Worm (Caenorhabditis elegans) whole organism, late embryonic: ENCODE data around the gene F44A6.4.

Source experiments
- F13H6.1 ChIP-seq: sonication (generic microtip); optimal IDR thresholded peaks from 2 replicates; lab custom pipeline; 2016; ENCODE audit warnings: missing genetic modification characterization, missing compliant biosample characterization
- K02D7.2 ChIP-seq: sonication (generic microtip); optimal IDR thresholded peaks from 2 replicates; lab custom pipeline; 2017; ENCODE audit warnings: mild to moderate bottlenecking, missing genetic modification characterization, missing compliant biosample characterization
- K09A11.1 ChIP-seq: sonication (generic microtip); optimal IDR thresholded peaks from 2 replicates; lab custom pipeline; 2017; ENCODE audit warnings: antibody characterized with exemption, mild to moderate bottlenecking, missing genetic modification characterization, missing compliant biosample characterization; ENCODE audit not compliant: insufficient read depth
- T23F11.4 ChIP-seq: fragments of 200-800 bp; sonication (Bioruptor generic); optimal IDR thresholded peaks from 2 replicates; lab custom pipeline; 2018; ENCODE audit warnings: mild to moderate bottlenecking, missing genetic modification characterization, missing compliant biosample characterization
- Y22D7AL.16 ChIP-seq: sonication (generic microtip); optimal IDR thresholded peaks from 2 replicates; lab custom pipeline; 2016; ENCODE audit warnings: missing genetic modification characterization, missing compliant biosample characterization
- ama-1 ChIP-seq: fragments of 150-350 bp; optimal IDR thresholded peaks from 2 replicates; lab custom pipeline; 2014
- ceh-14 ChIP-seq: sonication (generic microtip); optimal IDR thresholded peaks from 2 replicates; lab custom pipeline; 2016; ENCODE audit warnings: missing genotype, missing genetic modification characterization, missing compliant biosample characterization
- ceh-19 ChIP-seq: fragments of 200-800 bp; sonication (Bioruptor generic); optimal IDR thresholded peaks from 2 replicates; lab custom pipeline; 2018; ENCODE audit warnings: mild to moderate bottlenecking, missing genetic modification characterization, missing compliant biosample characterization
- ceh-2 ChIP-seq: sonication (generic microtip); optimal IDR thresholded peaks from 2 replicates; lab custom pipeline; 2016; ENCODE audit warnings: missing genotype, missing genetic modification characterization, missing compliant biosample characterization
- ceh-24 ChIP-seq: sonication (generic microtip); optimal IDR thresholded peaks from 2 replicates; lab custom pipeline; 2016; ENCODE audit warnings: mild to moderate bottlenecking, missing genetic modification characterization, missing compliant biosample characterization
- ceh-31 ChIP-seq: sonication (generic microtip); optimal IDR thresholded peaks from 2 replicates; lab custom pipeline; 2016; ENCODE audit warnings: missing genetic modification characterization, missing compliant biosample characterization
- ceh-34 ChIP-seq: sonication (generic microtip); optimal IDR thresholded peaks from 2 replicates; lab custom pipeline; 2016; ENCODE audit warnings: mild to moderate bottlenecking, missing genetic modification characterization, missing compliant biosample characterization
- ceh-45 ChIP-seq: fragments of 200-800 bp; sonication (Bioruptor generic); IDR thresholded peaks from 2 replicates; pipeline ENCODE4 v1.3.6; 2022; ENCODE audit warnings: missing genetic modification reagents, missing genetic modification characterization, missing compliant biosample characterization
- ceh-48 ChIP-seq: sonication (generic microtip); optimal IDR thresholded peaks from 2 replicates; lab custom pipeline; 2016; ENCODE audit warnings: missing genetic modification characterization, inconsistent platforms, missing compliant biosample characterization
- ceh-6 ChIP-seq: fragments of 200-800 bp; sonication (Bioruptor generic); optimal IDR thresholded peaks from 2 replicates; lab custom pipeline; 2018; ENCODE audit warnings: mild to moderate bottlenecking, missing genetic modification characterization, missing compliant biosample characterization
- ceh-9 ChIP-seq: sonication (generic microtip); optimal IDR thresholded peaks from 2 replicates; lab custom pipeline; 2016; ENCODE audit warnings: mild to moderate bottlenecking, missing genetic modification characterization, inconsistent platforms, missing compliant biosample characterization
- che-1 ChIP-seq: sonication (generic microtip); optimal IDR thresholded peaks from 2 replicates; lab custom pipeline; 2016; ENCODE audit warnings: mild to moderate bottlenecking, missing genetic modification characterization, missing compliant biosample characterization
- dve-1 ChIP-seq: sonication (generic microtip); optimal IDR thresholded peaks from 2 replicates; lab custom pipeline; 2017; ENCODE audit warnings: antibody characterized with exemption, mild to moderate bottlenecking, missing genetic modification characterization, missing compliant biosample characterization
- elt-4 ChIP-seq: sonication (generic microtip); optimal IDR thresholded peaks from 2 replicates; lab custom pipeline; 2016; ENCODE audit warnings: missing genetic modification characterization, missing compliant biosample characterization
- ets-4 ChIP-seq: sonication (generic microtip); optimal IDR thresholded peaks from 2 replicates; lab custom pipeline; 2016; ENCODE audit warnings: missing genetic modification characterization, missing compliant biosample characterization
- eyg-1 ChIP-seq: sonication (generic microtip); optimal IDR thresholded peaks from 2 replicates; lab custom pipeline; 2016; ENCODE audit warnings: missing genotype, missing genetic modification characterization, missing compliant biosample characterization
- fax-1 ChIP-seq: sonication (generic microtip); optimal IDR thresholded peaks from 2 replicates; lab custom pipeline; 2016; ENCODE audit warnings: missing genotype, missing genetic modification characterization, missing compliant biosample characterization
- fkh-10 ChIP-seq: fragments of 150-350 bp; optimal IDR thresholded peaks from 2 replicates; lab custom pipeline; 2014; ENCODE audit warnings: missing biosample characterization, missing genetic modification reagents, missing genetic modification characterization
- fkh-6 ChIP-seq: sonication (generic microtip); optimal IDR thresholded peaks from 2 replicates; lab custom pipeline; 2016; ENCODE audit warnings: missing genetic modification characterization, missing compliant biosample characterization
- hlh-15 ChIP-seq: sonication (generic microtip); optimal IDR thresholded peaks from 2 replicates; lab custom pipeline; 2016; ENCODE audit warnings: missing genetic modification characterization, missing compliant biosample characterization
- madf-2 ChIP-seq: sonication (generic microtip); optimal IDR thresholded peaks from 2 replicates; lab custom pipeline; 2017; ENCODE audit warnings: missing genetic modification characterization, missing compliant biosample characterization
- mec-3 ChIP-seq: sonication (generic microtip); optimal IDR thresholded peaks from 2 replicates; lab custom pipeline; 2016; ENCODE audit warnings: borderline replicate concordance, missing genetic modification characterization, missing compliant biosample characterization
- nfya-1 ChIP-seq: sonication (generic microtip); optimal IDR thresholded peaks from 2 replicates; lab custom pipeline; 2017; ENCODE audit warnings: missing genetic modification characterization, mild to moderate bottlenecking, missing compliant biosample characterization, antibody characterized with exemption, moderate library complexity
- nhr-11 ChIP-seq: fragments of 150-350 bp; optimal IDR thresholded peaks from 2 replicates; lab custom pipeline; 2014; ENCODE audit warnings: missing biosample characterization, missing genetic modification characterization
- nhr-232 ChIP-seq: sonication (generic microtip); optimal IDR thresholded peaks from 2 replicates; lab custom pipeline; 2016; ENCODE audit warnings: missing genetic modification characterization, missing compliant biosample characterization
- npax-4 ChIP-seq: sonication (generic microtip); optimal IDR thresholded peaks from 2 replicates; lab custom pipeline; 2016; ENCODE audit warnings: missing genetic modification characterization, missing compliant biosample characterization
- pat-9 ChIP-seq: fragments of 200-800 bp; sonication (Bioruptor generic); optimal IDR thresholded peaks from 2 replicates; lab custom pipeline; 2018; ENCODE audit warnings: mild to moderate bottlenecking, missing genetic modification characterization, moderate library complexity, missing compliant biosample characterization
- pax-1 ChIP-seq: fragments of 150-350 bp; optimal IDR thresholded peaks from 2 replicates; lab custom pipeline; 2014; ENCODE audit warnings: missing biosample characterization, missing genetic modification characterization
- pqm-1 ChIP-seq: sonication (generic microtip); optimal IDR thresholded peaks from 2 replicates; lab custom pipeline; 2016; ENCODE audit warnings: missing genetic modification characterization, missing compliant biosample characterization
- pros-1 ChIP-seq: fragments of 150-350 bp; optimal IDR thresholded peaks from 2 replicates; lab custom pipeline; 2014; ENCODE audit warnings: missing biosample characterization, missing genetic modification reagents, missing genetic modification characterization
- ref-2 ChIP-seq: sonication (generic microtip); optimal IDR thresholded peaks from 2 replicates; lab custom pipeline; 2016; ENCODE audit warnings: missing genetic modification characterization, missing compliant biosample characterization
- sdc-2 ChIP-seq: sonication (generic microtip); optimal IDR thresholded peaks from 2 replicates; lab custom pipeline; 2016; ENCODE audit warnings: missing genotype, missing genetic modification characterization, missing compliant biosample characterization
- sox-4 ChIP-seq: sonication (generic microtip); optimal IDR thresholded peaks from 2 replicates; lab custom pipeline; 2017; ENCODE audit warnings: mild to moderate bottlenecking, missing genetic modification characterization, inconsistent platforms, missing compliant biosample characterization
- syd-9 ChIP-seq: sonication (generic microtip); optimal IDR thresholded peaks from 2 replicates; lab custom pipeline; 2016; ENCODE audit warnings: mild to moderate bottlenecking, missing genetic modification characterization, moderate library complexity, missing compliant biosample characterization
- tbx-2 ChIP-seq: sonication (generic microtip); optimal IDR thresholded peaks from 2 replicates; lab custom pipeline; 2016; ENCODE audit warnings: missing genetic modification characterization, missing compliant biosample characterization
- tbx-7 ChIP-seq: sonication (generic microtip); optimal IDR thresholded peaks from 2 replicates; lab custom pipeline; 2016; ENCODE audit warnings: missing genotype, missing genetic modification characterization, missing compliant biosample characterization
- unc-42 ChIP-seq: sonication (generic microtip); optimal IDR thresholded peaks from 2 replicates; lab custom pipeline; 2016; ENCODE audit warnings: missing genotype, missing genetic modification characterization, missing compliant biosample characterization

Gene F44A6.4

ce11 chrX:10188493-10188895 lies 26.8 kb downstream of the F44A6.4 start (continued):
- TF ChIP-seq ceh-34 (tag; lab: Kevin White, UChicago), result peak; percentile 87
- peak; percentile 14 for TF ChIP-seq T23F11.4
- TF ChIP-seq npax-4 (tag; lab: Kevin White, UChicago), result no peak
- peak; percentile 61 for TF ChIP-seq ceh-14 (tag; lab: Kevin White, UChicago)
- peak; percentile 2 for TF ChIP-seq ceh-48 (tag; lab: Kevin White, UChicago)
- no peak for TF ChIP-seq fkh-10 (GFP tag; lab: Kevin White, UChicago)
- TF ChIP-seq ceh-2, result peak; percentile 57
- TF ChIP-seq pros-1, result peak; percentile 42
- TF ChIP-seq Y22D7AL.16 (tag; lab: Kevin White, UChicago), result peak; percentile 48
- TF ChIP-seq che-1 (tag; lab: Kevin White, UChicago), result no peak
- TF ChIP-seq dve-1 (tag; lab: Kevin White, UChicago), result no peak
- TF ChIP-seq ceh-45 (GFP tag; lab: Robert Waterston, UW), result no peak
- TF ChIP-seq ets-4, result peak; percentile 26
- peak; percentile 70 for TF ChIP-seq F13H6.1 (tag; lab: Kevin White, UChicago)
- TF ChIP-seq nhr-232 (tag; lab: Kevin White, UChicago), result peak; percentile 20
- TF ChIP-seq mec-3 (tag; lab: Kevin White, UChicago), result peak; percentile 52
- no peak for TF ChIP-seq K09A11.1 (tag; lab: Kevin White, UChicago)
- TF ChIP-seq nfya-1 (tag; lab: Kevin White, UChicago), result peak; percentile 75
- peak; percentile 81 for TF ChIP-seq sdc-2
- TF ChIP-seq elt-4 (tag; lab: Kevin White, UChicago), result no peak
- peak; percentile 74 for TF ChIP-seq syd-9 (tag; lab: Kevin White, UChicago)
- TF ChIP-seq ama-1, result no peak
- no peak for TF ChIP-seq hlh-15
- TF ChIP-seq pqm-1 (tag; lab: Kevin White, UChicago), result peak; percentile 44
- no peak for TF ChIP-seq ceh-24 (tag; lab: Kevin White, UChicago)
- no peak for TF ChIP-seq pat-9 (tag; lab: Kevin White, UChicago)
- no peak for TF ChIP-seq nhr-11 (tag; lab: Kevin White, UChicago)
- peak; percentile 22 for TF ChIP-seq ceh-6 (GFP tag; lab: Kevin White, UChicago)
- peak; percentile 65 for TF ChIP-seq fax-1 (tag; lab: Kevin White, UChicago)
- peak; percentile 35 for TF ChIP-seq fkh-6 (tag; lab: Kevin White, UChicago)
- no peak for TF ChIP-seq pax-1 (tag; lab: Kevin White, UChicago)
- peak; percentile 73 for TF ChIP-seq ref-2 (tag; lab: Kevin White, UChicago)
- peak; percentile 92 for TF ChIP-seq tbx-2 (tag; lab: Kevin White, UChicago)
- TF ChIP-seq sox-4 (tag; lab: Kevin White, UChicago), result no peak
- TF ChIP-seq, all 69 proteins: peak for 39

ce11 chrX:10184708-10185107 lies 30.6 kb downstream of the F44A6.4 start:
- TF ChIP-seq dve-1 (tag; lab: Kevin White, UChicago) (no peak), ceh-48 (tag; lab: Kevin White, UChicago) (no peak), nhr-232 (tag; lab: Kevin White, UChicago) (no peak), unc-42 (tag; lab: Kevin White, UChicago) (no peak), ceh-19 (GFP tag; lab: Kevin White, UChicago) (no peak), hlh-15 (no peak), madf-2 (tag; lab: Kevin White, UChicago) (no peak), elt-4 (tag; lab: Kevin White, UChicago) (no peak), ceh-31 (tag; lab: Kevin White, UChicago) (no peak), ceh-9 (no peak), ceh-2 (no peak), eyg-1 (tag; lab: Kevin White, UChicago) (no peak), tbx-7 (tag; lab: Kevin White, UChicago) (no peak), ceh-34 (tag; lab: Kevin White, UChicago) (no peak), nfya-1 (tag; lab: Kevin White, UChicago) (no peak), K02D7.2 (tag; lab: Kevin White, UChicago) (no peak)
